Fruit fly (Drosophila melanogaster) whole organism, wandering third instar larva: ENCODE measurements at regions not wholly inside any gene's neighbourhood (a gene's known extent, or its start where the extent isn't known, plus 50 kb on each side); places are given as distances from the start of the nearest gene placed in this dataset.
A peak's percentile ranks its signal among the peaks of the same experiment; 100 is the strongest.

Source experiments
- Abd-B ChIP-seq: fragments of >200 bp; optimal IDR thresholded peaks from 2 replicates; lab custom pipeline; 2017; ENCODE audit warnings: missing biosample characterization, missing genetic modification characterization
- CG32264 ChIP-seq: fragments of 200-800 bp; sonication (Bioruptor generic); optimal IDR thresholded peaks from 2 replicates; lab custom pipeline; 2016; ENCODE audit warnings: missing biosample characterization, missing genetic modification characterization
- CG9705 ChIP-seq: fragments of 200-800 bp; sonication (Bioruptor generic); optimal IDR thresholded peaks from 2 replicates; lab custom pipeline; 2018; ENCODE audit warnings: missing biosample characterization, mild to moderate bottlenecking, missing genetic modification characterization
- CrebA ChIP-seq: fragments of 200-800 bp; sonication (Bioruptor generic); optimal IDR thresholded peaks from 2 replicates; lab custom pipeline; 2016; ENCODE audit warnings: missing biosample characterization, mild to moderate bottlenecking, missing genetic modification characterization, borderline replicate concordance
- Dfd ChIP-seq: fragments of >200 bp; optimal IDR thresholded peaks from 2 replicates; lab custom pipeline; 2017; ENCODE audit warnings: missing biosample characterization, missing genetic modification characterization
- Dif ChIP-seq: fragments of 200-275, 200-300 bp; sonication (Bioruptor generic); optimal IDR thresholded peaks from 2 replicates; lab custom pipeline; 2018; ENCODE audit warnings: missing biosample characterization, missing genetic modification characterization; ENCODE audit not compliant: partially characterized antibody
- GATAd ChIP-seq: sonication (Bioruptor generic); optimal IDR thresholded peaks from 2 replicates; lab custom pipeline; 2016; ENCODE audit warnings: missing biosample characterization, missing genetic modification characterization
- HLH106 ChIP-seq: fragments of 200-800 bp; optimal IDR thresholded peaks from 3 replicates; lab custom pipeline; 2019; ENCODE audit warnings: missing biosample characterization, mild to moderate bottlenecking, missing genetic modification characterization, moderate library complexity
- Hnf4 ChIP-seq: fragments of 200-800 bp; sonication (Bioruptor generic); optimal IDR thresholded peaks from 2 replicates; lab custom pipeline; 2016; ENCODE audit warnings: missing biosample characterization, mild to moderate bottlenecking, missing genetic modification characterization
- Hr78 ChIP-seq: fragments of >200 bp; optimal IDR thresholded peaks from 2 replicates; lab custom pipeline; 2017; ENCODE audit warnings: missing biosample characterization, missing genetic modification characterization
- Hr83 ChIP-seq: fragments of 200-300 bp; sonication (Bioruptor generic); optimal IDR thresholded peaks from 2 replicates; lab custom pipeline; 2016; ENCODE audit warnings: missing biosample characterization, mild to moderate bottlenecking, missing genetic modification characterization, moderate library complexity; ENCODE audit not compliant: poor library complexity, severe bottlenecking
- Jra ChIP-seq: sonication (Bioruptor generic); optimal IDR thresholded peaks from 2 replicates; lab custom pipeline; 2016; ENCODE audit warnings: missing biosample characterization, missing genetic modification characterization
- Mio ChIP-seq: sonication (Bioruptor generic); optimal IDR thresholded peaks from 2 replicates; lab custom pipeline; 2016; ENCODE audit warnings: missing biosample characterization, missing genetic modification characterization
- Myc ChIP-seq: fragments of >200 bp; optimal IDR thresholded peaks from 2 replicates; lab custom pipeline; 2017
- N ChIP-seq: fragments of >200 bp; optimal IDR thresholded peaks from 2 replicates; lab custom pipeline; 2018; ENCODE audit warnings: missing biosample characterization, missing external identifiers, missing genetic modification characterization
- OdsH ChIP-seq: fragments of 200-800 bp; sonication (Bioruptor generic); optimal IDR thresholded peaks from 2 replicates; lab custom pipeline; 2016; ENCODE audit warnings: missing biosample characterization, mild to moderate bottlenecking, missing genetic modification characterization
- Rel ChIP-seq, 2 experiments: fragments of 200-800 bp; sonication (Bioruptor generic) in 1 of 2; optimal IDR thresholded peaks; 2 replicates in 1 of 2; 3 replicates in 1 of 2; lab custom pipeline; 2016 to 2019; ENCODE audit warnings: mild to moderate bottlenecking in 2 of 2, missing biosample characterization in 2 of 2, missing genetic modification characterization in 2 of 2, moderate library complexity in 1 of 2
- Sp1 ChIP-seq: fragments of 200-800 bp; sonication (Bioruptor generic); optimal IDR thresholded peaks from 3 replicates; lab custom pipeline; 2019; ENCODE audit warnings: missing biosample characterization, mild to moderate bottlenecking, missing genetic modification characterization, moderate library complexity
- Vsx2 ChIP-seq: fragments of 200-300, 225-300 bp; sonication (Bioruptor generic); optimal IDR thresholded peaks from 2 replicates; lab custom pipeline; 2018; ENCODE audit warnings: missing biosample characterization, missing genetic modification characterization; ENCODE audit not compliant: partially characterized antibody
- br ChIP-seq: fragments of 200-800 bp; sonication (Bioruptor generic); optimal IDR thresholded peaks from 2 replicates; lab custom pipeline; 2016; ENCODE audit warnings: missing biosample characterization, missing genetic modification characterization
- brk ChIP-seq: fragments of 200-800 bp; sonication (Bioruptor generic); optimal IDR thresholded peaks from 2 replicates; lab custom pipeline; 2016; ENCODE audit warnings: missing biosample characterization, mild to moderate bottlenecking, missing genetic modification characterization
- dl ChIP-seq, 2 experiments: fragments of 175-275, 200-275 bp in 1 of 2; fragments of 200-275 bp in 1 of 2; sonication (Bioruptor generic); optimal IDR thresholded peaks; lab custom pipeline; 2018; ENCODE audit warnings: mild to moderate bottlenecking in 2 of 2, missing biosample characterization in 2 of 2, missing genetic modification characterization in 2 of 2, moderate library complexity in 2 of 2; ENCODE audit not compliant: partially characterized antibody in 2 of 2, insufficient read depth in 1 of 2
- dmrt93B ChIP-seq: fragments of 200-800 bp; sonication (Bioruptor generic); optimal IDR thresholded peaks from 2 replicates; lab custom pipeline; 2018; ENCODE audit warnings: missing biosample characterization, mild to moderate bottlenecking, missing genetic modification characterization
- dsf ChIP-seq: sonication (Bioruptor generic); optimal IDR thresholded peaks from 2 replicates; lab custom pipeline; 2016; ENCODE audit warnings: missing biosample characterization, missing genetic modification characterization, borderline replicate concordance
- ey ChIP-seq: fragments of 200-800 bp; sonication (Bioruptor generic); optimal IDR thresholded peaks from 2 replicates; lab custom pipeline; 2016; ENCODE audit warnings: missing biosample characterization, missing genetic modification characterization
- foxo ChIP-seq, 2 experiments: fragments of 200-800 bp; sonication (Bioruptor generic); optimal IDR thresholded peaks; 2 replicates in 1 of 2; 3 replicates in 1 of 2; lab custom pipeline; 2016 to 2017; ENCODE audit warnings: missing biosample characterization in 2 of 2, missing genetic modification characterization in 2 of 2
- fru ChIP-seq: fragments of 200-800 bp; sonication (Bioruptor generic); optimal IDR thresholded peaks from 3 replicates; lab custom pipeline; 2016; ENCODE audit warnings: missing biosample characterization, mild to moderate bottlenecking, missing genetic modification characterization
- h ChIP-seq: fragments of 200-800 bp; sonication (Bioruptor generic); optimal IDR thresholded peaks from 3 replicates; lab custom pipeline; 2016; ENCODE audit warnings: missing biosample characterization, mild to moderate bottlenecking, missing genetic modification characterization
- jim ChIP-seq: fragments of 175-275, 200-325 bp; sonication (Bioruptor generic); optimal IDR thresholded peaks from 2 replicates; lab custom pipeline; 2016; ENCODE audit warnings: missing biosample characterization, mild to moderate bottlenecking, missing genetic modification characterization
- lola ChIP-seq: fragments of >200 bp; optimal IDR thresholded peaks from 2 replicates; lab custom pipeline; 2017; ENCODE audit warnings: missing biosample characterization, missing genetic modification characterization
- pan ChIP-seq: fragments of >200 bp; optimal IDR thresholded peaks from 2 replicates; lab custom pipeline; 2017
- psq ChIP-seq: fragments of 200-800 bp; sonication (Bioruptor generic); optimal IDR thresholded peaks from 3 replicates; lab custom pipeline; 2017; ENCODE audit warnings: missing biosample characterization, mild to moderate bottlenecking, missing genetic modification characterization, moderate library complexity
- rgr ChIP-seq: fragments of 200-800 bp; sonication (Bioruptor generic); optimal IDR thresholded peaks from 3 replicates; lab custom pipeline; 2016; ENCODE audit warnings: missing biosample characterization, mild to moderate bottlenecking, missing genetic modification characterization
- sage ChIP-seq: fragments of 200-800 bp; sonication (Bioruptor generic); optimal IDR thresholded peaks from 2 replicates; lab custom pipeline; 2016; ENCODE audit warnings: missing biosample characterization, mild to moderate bottlenecking, missing genetic modification characterization
- sv ChIP-seq: fragments of 200-800 bp; sonication (Bioruptor generic); optimal IDR thresholded peaks from 3 replicates; lab custom pipeline; 2016; ENCODE audit warnings: missing biosample characterization, missing genetic modification characterization
- tai ChIP-seq: sonication (Bioruptor generic); optimal IDR thresholded peaks from 2 replicates; lab custom pipeline; 2016; ENCODE audit warnings: missing biosample characterization, missing genetic modification characterization
- usp ChIP-seq: fragments of >200 bp; optimal IDR thresholded peaks from 2 replicates; lab custom pipeline; 2017; ENCODE audit warnings: missing biosample characterization, missing genetic modification characterization
- woc ChIP-seq: sonication (Bioruptor generic); optimal IDR thresholded peaks from 2 replicates; lab custom pipeline; 2016; ENCODE audit warnings: missing biosample characterization, mild to moderate bottlenecking, missing genetic modification characterization

- TF ChIP-seq br: no peak
- no peak for TF ChIP-seq Sp1 (GFP tag; lab: Kevin White, UChicago)
- TF ChIP-seq rgr (GFP tag; lab: Kevin White, UChicago): no peak
- no peak for TF ChIP-seq Vsx2
- no peak for TF ChIP-seq pan (lab: Kevin White, UChicago)
- TF ChIP-seq fru (GFP tag; lab: Kevin White, UChicago): no peak
- TF ChIP-seq jim (GFP tag; lab: Kevin White, UChicago): no peak
- TF ChIP-seq Hnf4 (GFP tag; lab: Kevin White, UChicago): no peak
- TF ChIP-seq HLH106 (tag; lab: Kevin White, UChicago): no peak
- no peak for TF ChIP-seq Jra (GFP tag; lab: Kevin White, UChicago)
- TF ChIP-seq dl (GFP tag; optimal IDR thresholded peaks at IDR 0.05; lab: Kevin White, UChicago; ENCODE audit: insufficient read depth in 1 of 2, partially characterized antibody in 2 of 2): no peak
- no peak for TF ChIP-seq psq
- no peak for TF ChIP-seq h (GFP tag; lab: Kevin White, UChicago)
- no peak for TF ChIP-seq brk (GFP tag; lab: Kevin White, UChicago)
- TF ChIP-seq Hr78 (GFP tag; lab: Kevin White, UChicago): no peak
- no peak for TF ChIP-seq N
- TF ChIP-seq CG32264: no peak
- TF ChIP-seq Abd-B (GFP tag; lab: Kevin White, UChicago): no peak
- no peak for TF ChIP-seq foxo (GFP tag; optimal IDR thresholded peaks at IDR 0.05; lab: Kevin White, UChicago)
These were observed 68.1 kb downstream of the CG12479 start for dm6 chrX:14083623-14084129.

- TF ChIP-seq Myc (lab: Kevin White, UChicago): no peak
- no peak for TF ChIP-seq h (GFP tag; lab: Kevin White, UChicago)
- no peak for TF ChIP-seq N
- no peak for TF ChIP-seq woc (GFP tag; lab: Kevin White, UChicago)
- TF ChIP-seq Dfd (GFP tag; lab: Kevin White, UChicago): no peak
- no peak for TF ChIP-seq HLH106 (tag; lab: Kevin White, UChicago)
- TF ChIP-seq psq: no peak
- peak; percentile 50 for TF ChIP-seq Dif (GFP tag; lab: Kevin White, UChicago)
These were observed 69.1 kb downstream of the CG12479 start for dm6 chrX:14082744-14083143.

- TF ChIP-seq Vsx2 (no peak), psq (peak; percentile 38), fru (GFP tag; lab: Kevin White, UChicago) (peak; percentile 42), sv (GFP tag; lab: Kevin White, UChicago) (no peak), GATAd (GFP tag; lab: Kevin White, UChicago) (no peak), CG9705 (peak; percentile 26), foxo (GFP tag; optimal IDR thresholded peaks at IDR 0.05; lab: Kevin White, UChicago) (peak in 1 of 2 experiments; percentile 43), dl (GFP tag; optimal IDR thresholded peaks at IDR 0.05; lab: Kevin White, UChicago; ENCODE audit: insufficient read depth in 1 of 2, partially characterized antibody in 2 of 2) (no peak), Abd-B (GFP tag; lab: Kevin White, UChicago) (no peak), Mio (GFP tag; lab: Kevin White, UChicago) (no peak), usp (no peak), h (GFP tag; lab: Kevin White, UChicago) (no peak), Jra (GFP tag; lab: Kevin White, UChicago) (no peak), woc (GFP tag; lab: Kevin White, UChicago) (no peak), HLH106 (tag; lab: Kevin White, UChicago) (peak; percentile 84), N (no peak), tai (GFP tag; lab: Kevin White, UChicago) (no peak), br (peak; percentile 5), OdsH (GFP tag; lab: Kevin White, UChicago) (peak; percentile 58), lola (GFP tag; lab: Kevin White, UChicago) (no peak), ey (peak; percentile 41), CrebA (GFP tag; lab: Kevin White, UChicago) (no peak), Hr83 (no peak), Hr78 (GFP tag; lab: Kevin White, UChicago) (no peak), Dfd (GFP tag; lab: Kevin White, UChicago) (no peak), jim (GFP tag; lab: Kevin White, UChicago) (no peak), brk (GFP tag; lab: Kevin White, UChicago) (no peak), pan (lab: Kevin White, UChicago) (no peak), Hnf4 (GFP tag; lab: Kevin White, UChicago) (no peak), sage (GFP tag; lab: Kevin White, UChicago) (no peak), rgr (GFP tag; lab: Kevin White, UChicago) (peak; percentile 50), Dif (GFP tag; lab: Kevin White, UChicago) (no peak), dmrt93B (peak; percentile 9), Myc (lab: Kevin White, UChicago) (no peak), dsf (GFP tag; lab: Kevin White, UChicago) (no peak), Sp1 (GFP tag; lab: Kevin White, UChicago) (peak; percentile 71), CG32264 (no peak), Rel (GFP tag; optimal IDR thresholded peaks at IDR 0.05; lab: Kevin White, UChicago) (no peak), Rel (tag; optimal IDR thresholded peaks at IDR 0.05; lab: Kevin White, UChicago) (peak; percentile 33)
These were observed 74.1 kb downstream of the Ste12DOR start for dm6 chrX:14074152-14074551.
